Fruit fly (Drosophila melanogaster) whole organism, embryonic: Measurements from ENCODE around the gene spz3.

Experiments
- Ada2b ChIP-seq: fragments of 200-800 bp; sonication (Bioruptor generic); IDR thresholded peaks from 2 replicates; pipeline ENCODE4 v1.3.6; 2022; ENCODE audit warnings: missing biosample characterization, missing genetic modification characterization
- Atf-2 ChIP-seq: fragments of 200-800 bp; sonication (Bioruptor generic); optimal IDR thresholded peaks from 2 replicates; lab custom pipeline; 2016; ENCODE audit warnings: missing biosample characterization, missing genetic modification characterization
- Bdp1 ChIP-seq: fragments of 200-800 bp; sonication (Bioruptor generic); optimal IDR thresholded peaks from 3 replicates; lab custom pipeline; 2016; ENCODE audit warnings: missing biosample characterization, missing genetic modification characterization
- BtbVII ChIP-seq: fragments of 200-800 bp; sonication (Bioruptor generic); optimal IDR thresholded peaks from 3 replicates; lab custom pipeline; 2017; ENCODE audit warnings: missing biosample characterization, mild to moderate bottlenecking, missing genetic modification characterization
- CG10543 ChIP-seq: fragments of 200-800 bp; sonication (Bioruptor generic); optimal IDR thresholded peaks from 3 replicates; lab custom pipeline; 2017; ENCODE audit warnings: missing biosample characterization, mild to moderate bottlenecking, missing genetic modification characterization, moderate library complexity
- CG11695 ChIP-seq: fragments of 200-800 bp; sonication (Bioruptor generic); IDR thresholded peaks from 3 replicates; pipeline ENCODE4 v1.3.6; 2022; ENCODE audit warnings: missing biosample characterization, missing genetic modification characterization
- CG13624 ChIP-seq: fragments of 200-800 bp; sonication (Bioruptor generic); optimal IDR thresholded peaks from 2 replicates; lab custom pipeline; 2016; ENCODE audit warnings: missing biosample characterization, missing genetic modification characterization
- CG14014 ChIP-seq: fragments of 200-800 bp; sonication (Bioruptor generic); IDR thresholded peaks from 2 replicates; pipeline ENCODE4 v1.3.6; 2022; ENCODE audit warnings: missing biosample characterization, missing genetic modification characterization
- CG15479 ChIP-seq: fragments of 200-800 bp; sonication (Bioruptor generic); optimal IDR thresholded peaks from 3 replicates; lab custom pipeline; 2019; ENCODE audit warnings: missing biosample characterization, mild to moderate bottlenecking, missing genetic modification characterization, moderate library complexity
- CG1647 ChIP-seq: fragments of 200-800 bp; sonication (Bioruptor generic); optimal IDR thresholded peaks from 3 replicates; lab custom pipeline; 2016; ENCODE audit warnings: missing biosample characterization, missing genetic modification characterization
- CG18764 ChIP-seq: fragments of 200-800 bp; sonication (Bioruptor generic); optimal IDR thresholded peaks from 3 replicates; lab custom pipeline; 2016; ENCODE audit warnings: missing biosample characterization, missing genetic modification characterization
- CG30431 ChIP-seq: fragments of 200-800 bp; sonication (Bioruptor generic); optimal IDR thresholded peaks from 2 replicates; lab custom pipeline; 2017; ENCODE audit warnings: missing biosample characterization, missing genetic modification characterization
- CG31365 ChIP-seq: fragments of 200-800 bp; sonication (Bioruptor generic); optimal IDR thresholded peaks from 2 replicates; lab custom pipeline; 2018; ENCODE audit warnings: missing biosample characterization, mild to moderate bottlenecking, missing genetic modification characterization
- CG32532 ChIP-seq: fragments of 200-800 bp; sonication (Bioruptor generic); IDR thresholded peaks from 2 replicates; pipeline ENCODE4 v1.3.6; 2022; ENCODE audit warnings: missing biosample characterization, missing genetic modification characterization
- CG34422 ChIP-seq: fragments of 200-800 bp; sonication (Bioruptor generic); IDR thresholded peaks from 3 replicates; pipeline ENCODE4 v1.3.6; 2022; ENCODE audit warnings: missing biosample characterization, missing genetic modification characterization
- CG3726 ChIP-seq: fragments of 200-800 bp; sonication (Bioruptor generic); IDR thresholded peaks from 3 replicates; pipeline ENCODE4, ENCODE4 v1.3.6; 2022; ENCODE audit warnings: missing biosample characterization, missing genetic modification characterization
- CG4282 ChIP-seq: fragments of 200-800 bp; sonication (Bioruptor generic); optimal IDR thresholded peaks from 2 replicates; lab custom pipeline; 2016; ENCODE audit warnings: missing biosample characterization, missing genetic modification characterization
- CG4707 ChIP-seq: fragments of 200-800 bp; sonication (Bioruptor generic); optimal IDR thresholded peaks from 2 replicates; lab custom pipeline; 2018; ENCODE audit warnings: missing biosample characterization, mild to moderate bottlenecking, missing genetic modification characterization, moderate library complexity
- CG4854 ChIP-seq: fragments of 200-800 bp; sonication (Bioruptor generic); optimal IDR thresholded peaks from 2 replicates; lab custom pipeline; 2016; ENCODE audit warnings: missing biosample characterization, missing genetic modification characterization, inconsistent platforms
- CG5245 ChIP-seq: fragments of 200-800 bp; sonication (Bioruptor generic); optimal IDR thresholded peaks from 3 replicates; lab custom pipeline; 2016; ENCODE audit warnings: missing biosample characterization, missing genetic modification characterization
- CG8359 ChIP-seq: fragments of 200-800 bp; sonication (Bioruptor generic); optimal IDR thresholded peaks from 2 replicates; lab custom pipeline; 2017; ENCODE audit warnings: missing biosample characterization, mild to moderate bottlenecking, missing genetic modification characterization, borderline replicate concordance
- CG9817 ChIP-seq: fragments of 200-800 bp; sonication (Bioruptor generic); optimal IDR thresholded peaks from 2 replicates; lab custom pipeline; 2018; ENCODE audit warnings: missing biosample characterization, mild to moderate bottlenecking, missing genetic modification characterization, moderate library complexity
- CrebB ChIP-seq: fragments of 200-800 bp; sonication (Bioruptor generic); optimal IDR thresholded peaks from 3 replicates; lab custom pipeline; 2018; ENCODE audit warnings: missing biosample characterization, mild to moderate bottlenecking, missing genetic modification characterization
- D ChIP-seq, 2 experiments: fragments of 200-800 bp in 1 of 2; fragments of >200 bp in 1 of 2; sonication (Bioruptor generic) in 1 of 2; optimal IDR thresholded peaks; 2 replicates in 1 of 2; 3 replicates in 1 of 2; lab custom pipeline; 2017; ENCODE audit warnings: mild to moderate bottlenecking in 1 of 2, missing biosample characterization in 1 of 2, missing genetic modification characterization in 1 of 2, missing genetic modification reagents in 1 of 2
- Dbx ChIP-seq: fragments of 200-800 bp; sonication (Bioruptor generic); IDR thresholded peaks from 3 replicates; pipeline ENCODE4 v1.3.6; 2022; ENCODE audit warnings: missing biosample characterization, missing genetic modification characterization
- Doc2 ChIP-seq: fragments of 200-800 bp; sonication (Bioruptor generic); IDR thresholded peaks from 2 replicates; pipeline ENCODE4 v1.3.6; 2022; ENCODE audit warnings: missing biosample characterization, missing genetic modification characterization
- Doc3 ChIP-seq: fragments of 200-800 bp; sonication (Bioruptor generic); IDR thresholded peaks from 3 replicates; pipeline ENCODE4 v1.3.6; 2022; ENCODE audit warnings: missing biosample characterization, missing genetic modification characterization; ENCODE audit not compliant: partially characterized antibody
- Ets65A ChIP-seq: fragments of 200-800 bp; sonication (Bioruptor generic); peaks from one replicate; lab custom pipeline; 2016; ENCODE audit warnings: missing biosample characterization, missing genetic modification characterization
- Fer1 ChIP-seq: fragments of 200-800 bp; sonication (Bioruptor generic); optimal IDR thresholded peaks from 2 replicates; lab custom pipeline; 2017; ENCODE audit warnings: missing biosample characterization, mild to moderate bottlenecking, missing genetic modification characterization
- HHEX ChIP-seq: fragments of 200-800 bp; sonication (Bioruptor generic); optimal IDR thresholded peaks from 3 replicates; lab custom pipeline; 2017; ENCODE audit warnings: missing biosample characterization, mild to moderate bottlenecking, missing genetic modification characterization, missing genetic modification reagents
- HmgZ ChIP-seq: fragments of 200-800 bp; sonication (Bioruptor generic); optimal IDR thresholded peaks from 2 replicates; lab custom pipeline; 2018; ENCODE audit warnings: missing biosample characterization, mild to moderate bottlenecking, missing genetic modification characterization
- Hr78 ChIP-seq, 2 experiments: fragments of 200-800 bp in 1 of 2; fragments of >200 bp in 1 of 2; sonication (Bioruptor generic) in 1 of 2; optimal IDR thresholded peaks; 2 replicates each; lab custom pipeline; 2017 to 2019; ENCODE audit warnings: missing biosample characterization in 2 of 2, missing genetic modification characterization in 2 of 2, mild to moderate bottlenecking in 1 of 2, moderate library complexity in 1 of 2
- Hsf ChIP-seq: fragments of 200-800 bp; sonication (Bioruptor generic); optimal IDR thresholded peaks from 3 replicates; lab custom pipeline; 2016; ENCODE audit warnings: missing biosample characterization, missing genetic modification characterization
- Opbp ChIP-seq: fragments of 200-800 bp; sonication (Bioruptor generic); IDR thresholded peaks from 3 replicates; pipeline ENCODE4 v1.3.6; 2022; ENCODE audit warnings: missing biosample characterization, missing genetic modification characterization; ENCODE audit not compliant: partially characterized antibody
- Stat92E ChIP-seq, 3 experiments: fragments of >200 bp in 2 of 3; fragments of 200-800 bp in 1 of 3; sonication (Bioruptor generic) in 1 of 3; optimal IDR thresholded peaks; 2 replicates each; lab custom pipeline; 2017 to 2019; ENCODE audit warnings: missing biosample characterization in 3 of 3, missing genetic modification characterization in 3 of 3, mild to moderate bottlenecking in 1 of 3, moderate library complexity in 1 of 3
- TFAM ChIP-seq: fragments of 200-800 bp; sonication (Bioruptor generic); optimal IDR thresholded peaks from 2 replicates; lab custom pipeline; 2017; ENCODE audit warnings: missing biosample characterization, missing genetic modification characterization, inconsistent platforms
- btn ChIP-seq: fragments of 200-800 bp; sonication (Bioruptor generic); optimal IDR thresholded peaks from 2 replicates; lab custom pipeline; 2016; ENCODE audit warnings: missing biosample characterization, missing genetic modification characterization
- crp ChIP-seq, 2 experiments: fragments of 200-800 bp; sonication (Bioruptor generic); optimal IDR thresholded peaks; 2 replicates in 1 of 2; 3 replicates in 1 of 2; lab custom pipeline; 2017; ENCODE audit warnings: missing biosample characterization in 2 of 2, missing genetic modification characterization in 2 of 2, mild to moderate bottlenecking in 1 of 2, moderate library complexity in 1 of 2
- eyg ChIP-seq: fragments of 200-800 bp; sonication (Bioruptor generic); optimal IDR thresholded peaks from 3 replicates; lab custom pipeline; 2016; ENCODE audit warnings: missing biosample characterization, missing genetic modification characterization
- kah ChIP-seq: fragments of 200-800 bp; sonication (Bioruptor generic); optimal IDR thresholded peaks from 2 replicates; lab custom pipeline; 2018; ENCODE audit warnings: missing biosample characterization, mild to moderate bottlenecking, missing genetic modification characterization
- kay ChIP-seq: fragments of 200-800 bp; sonication (Bioruptor generic); optimal IDR thresholded peaks from 2 replicates; lab custom pipeline; 2016; ENCODE audit warnings: missing biosample characterization, missing genetic modification characterization
- lab ChIP-seq: fragments of 200-800 bp; sonication (Bioruptor generic); optimal IDR thresholded peaks from 3 replicates; lab custom pipeline; 2017; ENCODE audit warnings: missing biosample characterization, missing genetic modification characterization, mild to moderate bottlenecking, moderate library complexity, missing genetic modification reagents
- pan ChIP-seq, 4 experiments: fragments of >200 bp in 3 of 4; fragments of 200-800 bp in 1 of 4; sonication (Bioruptor generic) in 1 of 4; optimal IDR thresholded peaks in 3 of 4; IDR thresholded peaks in 1 of 4; 2 replicates each; pipeline versions ENCODE4 v1.3.6 to Lab custom; 2017 to 2022; ENCODE audit warnings: missing biosample characterization in 2 of 4, missing genetic modification characterization in 2 of 4, mixed read lengths in 1 of 4
- pb ChIP-seq: fragments of 200-800 bp; sonication (Bioruptor generic); optimal IDR thresholded peaks from 3 replicates; lab custom pipeline; 2016; ENCODE audit warnings: missing biosample characterization, missing genetic modification characterization
- peb ChIP-seq: fragments of 200-800 bp; sonication (Bioruptor generic); IDR thresholded peaks from 2 replicates; pipeline ENCODE4 v1.3.6; 2022; ENCODE audit warnings: missing biosample characterization, missing genetic modification characterization
- pfk ChIP-seq: fragments of 200-800 bp; sonication (Bioruptor generic); optimal IDR thresholded peaks from 2 replicates; lab custom pipeline; 2018; ENCODE audit warnings: missing biosample characterization, mild to moderate bottlenecking, missing genetic modification characterization, moderate library complexity
- pho ChIP-seq: fragments of 200-800 bp; sonication (Bioruptor generic); optimal IDR thresholded peaks from 2 replicates; lab custom pipeline; 2016; ENCODE audit warnings: missing biosample characterization, missing genetic modification characterization
- vvl ChIP-seq: fragments of 200-800 bp; sonication (Bioruptor generic); IDR thresholded peaks from 2 replicates; pipeline ENCODE4 v1.3.6; 2022; ENCODE audit warnings: missing biosample characterization, missing genetic modification characterization
- zfh2 ChIP-seq: fragments of 200-800 bp; sonication (Bioruptor generic); optimal IDR thresholded peaks from 2 replicates; lab custom pipeline; 2016; ENCODE audit warnings: missing biosample characterization, missing genetic modification characterization

spz3 gene

dm6 chr2L:7925389-7925788, 46.0 kb upstream of the spz3 start (continued):
- peak; percentile 95 for TF ChIP-seq lab (GFP tag; lab: Kevin White, UChicago)
- TF ChIP-seq peb (GFP tag; lab: Robert Waterston, UW): peak; percentile 86
- TF ChIP-seq pb (GFP tag; lab: Kevin White, UChicago): peak; percentile 81
- peak; percentile 53 for TF ChIP-seq zfh2 (GFP tag; lab: Kevin White, UChicago)
- TF ChIP-seq Hsf (GFP tag; lab: Kevin White, UChicago): peak; percentile 85
- TF ChIP-seq CG4854 (GFP tag; lab: Kevin White, UChicago): peak; percentile 67
- no peak for TF ChIP-seq CG15479 (GFP tag; lab: Kevin White, UChicago)
- peak; percentile 74 for TF ChIP-seq Doc2 (GFP tag; lab: Robert Waterston, UW)
- peak in 1 of 2 experiments; percentile 41 for TF ChIP-seq crp (GFP tag; optimal IDR thresholded peaks at IDR 0.05; lab: Kevin White, UChicago)
- TF ChIP-seq pho: peak; percentile 72
- TF ChIP-seq btn (GFP tag; lab: Kevin White, UChicago): peak; percentile 83
- TF ChIP-seq Ada2b (GFP tag; lab: Robert Waterston, UW): peak; percentile 87
- TF ChIP-seq CG34422: peak; percentile 91
- TF ChIP-seq Opbp (GFP tag; lab: Robert Waterston, UW): no peak
- peak; percentile 89 for TF ChIP-seq CG32532 (GFP tag; lab: Robert Waterston, UW)
- TF ChIP-seq CrebB (tag; lab: Kevin White, UChicago): peak; percentile 81
- TF ChIP-seq BtbVII (GFP tag; lab: Kevin White, UChicago): peak; percentile 88
- peak; percentile 76 for TF ChIP-seq CG18764 (GFP tag; lab: Kevin White, UChicago)
- TF ChIP-seq CG31365 (tag; lab: Kevin White, UChicago): peak; percentile 75
- peak; percentile 74 for TF ChIP-seq kay (GFP tag; lab: Kevin White, UChicago)
- TF ChIP-seq CG8359: peak; percentile 66
- TF ChIP-seq CG11695 (GFP tag; lab: Robert Waterston, UW): peak; percentile 91
- TF ChIP-seq vvl (GFP tag; lab: Robert Waterston, UW): peak; percentile 96
- peak; percentile 72 for TF ChIP-seq CG4707 (GFP tag; lab: Kevin White, UChicago)
- peak; percentile 95 for TF ChIP-seq Ets65A (GFP tag; lab: Kevin White, UChicago)
- peak; percentile 55 for TF ChIP-seq TFAM
- peak; percentile 65 for TF ChIP-seq Bdp1
- no peak; the same call in 2 of the 3 replicates for TF ChIP-seq Doc3 (GFP tag; lab: Robert Waterston, UW)
- peak; percentile 62 for TF ChIP-seq CG30431
- peak; percentile 83 for TF ChIP-seq CG3726 (GFP tag; lab: Robert Waterston, UW)
- peak; percentile 89 for TF ChIP-seq CG13624 (GFP tag; lab: Kevin White, UChicago)
- TF ChIP-seq D (optimal IDR thresholded peaks at IDR 0.05; lab: Kevin White, UChicago): no peak
- peak; percentile 88 for TF ChIP-seq D (GFP tag; optimal IDR thresholded peaks at IDR 0.05; lab: Kevin White, UChicago)
- TF ChIP-seq CG1647: peak; percentile 79
- TF ChIP-seq CG9817 (tag; lab: Kevin White, UChicago): peak; percentile 87
- peak; percentile 70 for TF ChIP-seq CG5245
- peak; percentile 85 for TF ChIP-seq Dbx (GFP tag; lab: Robert Waterston, UW)
- peak; percentile 84 for TF ChIP-seq eyg (GFP tag; lab: Kevin White, UChicago)
- peak; percentile 85 for TF ChIP-seq HmgZ (tag; lab: Kevin White, UChicago)
- peak; percentile 72 for TF ChIP-seq CG4282
- TF ChIP-seq Fer1 (GFP tag; lab: Kevin White, UChicago): peak; percentile 95
- TF ChIP-seq pan (optimal IDR thresholded peaks at IDR 0.05; lab: Kevin White, UChicago): no peak
- peak in 1 of 2 experiments; percentile 93 for TF ChIP-seq pan (GFP tag; optimal IDR thresholded peaks at IDR 0.05 in 1 of 2, IDR thresholded peaks at IDR 0.05 in 1 of 2)
- peak; percentile 90 for TF ChIP-seq HHEX (GFP tag; lab: Kevin White, UChicago)
- TF ChIP-seq pfk (GFP tag; lab: Kevin White, UChicago): no peak
- TF ChIP-seq CG14014: peak; percentile 90
- TF ChIP-seq kah: peak; percentile 75
- no peak for TF ChIP-seq Stat92E (GFP tag; optimal IDR thresholded peaks at IDR 0.05; lab: Kevin White, UChicago)
- peak in 1 of 2 experiments; percentile 59 for TF ChIP-seq Hr78 (GFP tag; optimal IDR thresholded peaks at IDR 0.05; lab: Kevin White, UChicago)
- TF ChIP-seq CG10543: peak; percentile 71
- TF ChIP-seq Atf-2 (GFP tag; lab: Kevin White, UChicago): peak; percentile 84
